Fruit fly (Drosophila melanogaster): ENCODE results near the gene TyrR.

Gene TyrR

dm6 chr3R:17810951-17811706 lies 48.1 kb upstream of the TyrR start, which contains the start of the genes Alg1 and tinc (continued):
- TF ChIP-seq Ptx1 (GFP tag; IDR thresholded peaks at IDR 0.05) (peak; percentile 58; the same call in 1 of the 2 replicates), tap (tag; optimal IDR thresholded peaks at IDR 0.05) (peak; percentile 70), CG31388 (GFP tag; optimal IDR thresholded peaks at IDR 0.05) (no peak), CG34376 (GFP tag; optimal IDR thresholded peaks at IDR 0.05) (peak; percentile 22), bbx (GFP tag; IDR thresholded peaks at IDR 0.05; ENCODE audit: partially characterized antibody) (peak; percentile 54; the same call in 1 of the 2 replicates), Scr (GFP tag; IDR thresholded peaks at IDR 0.05; ENCODE audit: partially characterized antibody) (no peak; the same call in 1 of the 2 replicates), Hr78 (GFP tag; optimal IDR thresholded peaks at IDR 0.05) (no peak), CG12299 (tag; optimal IDR thresholded peaks at IDR 0.05) (peak; percentile 77), trem (tag; optimal IDR thresholded peaks at IDR 0.05) (peak; percentile 64), CG17912 (GFP tag; optimal IDR thresholded peaks at IDR 0.05) (no peak), PHDP (tag; optimal IDR thresholded peaks at IDR 0.05) (peak; percentile 86), lmd (GFP tag; IDR thresholded peaks at IDR 0.05) (peak; percentile 45; the same call in 1 of the 2 replicates), Eip74EF (GFP tag; optimal IDR thresholded peaks at IDR 0.05) (peak in 1 of 2 experiments; percentile 43), ato (GFP tag; IDR thresholded peaks at IDR 0.05; ENCODE audit: partially characterized antibody) (peak; percentile 52; the same call in 1 of the 2 replicates), NC2α (GFP tag; optimal IDR thresholded peaks at IDR 0.05) (no peak), crp (GFP tag; optimal IDR thresholded peaks at IDR 0.05) (no peak), CG12071 (GFP tag; optimal IDR thresholded peaks at IDR 0.05) (no peak), Tbp (GFP tag; optimal IDR thresholded peaks at IDR 0.05) (no peak), CG10543 (GFP tag; optimal IDR thresholded peaks at IDR 0.05) (peak; percentile 73), Ets97D (GFP tag; optimal IDR thresholded peaks at IDR 0.05) (peak; percentile 77), CTCF (GFP tag; optimal IDR thresholded peaks at IDR 0.05) (peak; percentile 41), CG15073 (GFP tag; optimal IDR thresholded peaks at IDR 0.05) (no peak), sob (GFP tag; IDR thresholded peaks at IDR 0.05) (peak; percentile 45; the same call in 1 of the 2 replicates), H15 (GFP tag; IDR thresholded peaks at IDR 0.05) (no peak), Aef1 (GFP tag; IDR thresholded peaks at IDR 0.05) (peak; percentile 28; the same call in 1 of the 3 replicates), fd96Cb (tag; optimal IDR thresholded peaks at IDR 0.05) (peak; percentile 37), CG6272 (GFP tag; IDR thresholded peaks at IDR 0.05) (no peak), CG2116 (GFP tag; optimal IDR thresholded peaks at IDR 0.05) (peak; percentile 36), CG31441 (GFP tag; IDR thresholded peaks at IDR 0.05) (peak; percentile 71), CG4282 (GFP tag; optimal IDR thresholded peaks at IDR 0.05) (no peak), Hr39 (optimal IDR thresholded peaks at IDR 0.05) (no peak), CG11504 (tag; optimal IDR thresholded peaks at IDR 0.05) (peak; percentile 79), kay (GFP tag; optimal IDR thresholded peaks at IDR 0.05) (peak; percentile 21), Atf-2 (GFP tag; optimal IDR thresholded peaks at IDR 0.05) (no peak), BEAF-32 (GFP tag; optimal IDR thresholded peaks at IDR 0.05) (peak; percentile 36), fd102C (GFP tag; optimal IDR thresholded peaks at IDR 0.05) (no peak), Nf-YA (GFP tag; IDR thresholded peaks at IDR 0.05) (no peak), Ets65A (GFP tag) (peak; percentile 63), fd64A (GFP tag; optimal IDR thresholded peaks at IDR 0.05) (no peak), CG11560 (tag; IDR thresholded peaks at IDR 0.05) (no peak), CG4617 (GFP tag; optimal IDR thresholded peaks at IDR 0.05; ENCODE audit: borderline replicate concordance) (peak; percentile 47), org-1 (GFP tag; optimal IDR thresholded peaks at IDR 0.05) (peak; percentile 6), CG17186 (GFP tag; optimal IDR thresholded peaks at IDR 0.05) (peak; percentile 26), yki (optimal IDR thresholded peaks at IDR 0.05) (no peak), nom (GFP tag; optimal IDR thresholded peaks at IDR 0.05) (peak; percentile 7), Bteb2 (GFP tag; optimal IDR thresholded peaks at IDR 0.05) (peak; percentile 26), Abd-B (GFP tag; optimal IDR thresholded peaks at IDR 0.05) (peak; percentile 8), chn (GFP tag; optimal IDR thresholded peaks at IDR 0.05) (peak; percentile 7), sim (GFP tag; IDR thresholded peaks at IDR 0.05) (no peak), H2.0 (GFP tag; IDR thresholded peaks at IDR 0.05) (peak; percentile 42; the same call in 1 of the 2 replicates)

All from whole organism, embryonic.